Worm (Caenorhabditis elegans) whole organism, L2 larva: ENCODE data around the gene C31E10.5.
A peak's percentile ranks its signal among the peaks of the same experiment; 100 is the strongest.

Source experiments
- C34F6.9 ChIP-seq: fragments of 150-350 bp; optimal IDR thresholded peaks from 2 replicates; lab custom pipeline; 2014; ENCODE audit warnings: missing biosample characterization, missing genetic modification characterization
- F13H6.1 ChIP-seq: sonication (generic microtip); optimal IDR thresholded peaks from 2 replicates; lab custom pipeline; 2016; ENCODE audit warnings: missing genetic modification characterization, missing compliant biosample characterization
- R02D3.7 ChIP-seq: fragments of 150-350 bp; optimal IDR thresholded peaks from 2 replicates; lab custom pipeline; 2014; ENCODE audit warnings: missing biosample characterization, missing genetic modification characterization
- Y55F3AM.14 ChIP-seq: fragments of 200-800 bp; sonication (Bioruptor generic); optimal IDR thresholded peaks from 2 replicates; lab custom pipeline; 2018; ENCODE audit warnings: mild to moderate bottlenecking, missing genetic modification characterization, missing compliant biosample characterization
- ZK546.5 ChIP-seq: sonication (generic microtip); optimal IDR thresholded peaks from 2 replicates; lab custom pipeline; 2017; ENCODE audit warnings: missing biosample characterization, missing genetic modification characterization
- alr-1 ChIP-seq: fragments of 150-350 bp; optimal IDR thresholded peaks from 2 replicates; lab custom pipeline; 2014; ENCODE audit warnings: missing biosample characterization, missing genetic modification characterization
- aly-2 ChIP-seq: fragments of 150-350 bp; optimal IDR thresholded peaks from 2 replicates; lab custom pipeline; 2014; ENCODE audit warnings: missing biosample characterization, missing genetic modification characterization
- ama-1 ChIP-seq: fragments of 150-350 bp; optimal IDR thresholded peaks from 2 replicates; lab custom pipeline; 2018; ENCODE audit warnings: inconsistent platforms
- blmp-1 ChIP-seq: sonication (generic microtip); optimal IDR thresholded peaks from 2 replicates; lab custom pipeline; 2017; ENCODE audit warnings: missing genetic modification characterization, mild to moderate bottlenecking, missing compliant biosample characterization, antibody characterized with exemption, moderate library complexity; ENCODE audit not compliant: insufficient read depth
- ceh-16 ChIP-seq: fragments of 150-350 bp; optimal IDR thresholded peaks from 2 replicates; lab custom pipeline; 2014; ENCODE audit warnings: missing biosample characterization, missing genetic modification characterization
- ceh-82 ChIP-seq: fragments of 150-350 bp; optimal IDR thresholded peaks from 2 replicates; lab custom pipeline; 2014; ENCODE audit warnings: missing biosample characterization, missing genetic modification characterization
- crh-2 ChIP-seq: sonication (generic microtip); optimal IDR thresholded peaks from 2 replicates; lab custom pipeline; 2017; ENCODE audit warnings: missing biosample characterization, missing genetic modification characterization
- dmd-4 ChIP-seq: sonication (generic microtip); optimal IDR thresholded peaks from 2 replicates; lab custom pipeline; 2017; ENCODE audit warnings: missing biosample characterization, missing genetic modification characterization
- egl-27 ChIP-seq: sonication (generic microtip); optimal IDR thresholded peaks from 3 replicates; lab custom pipeline; 2017; ENCODE audit warnings: missing biosample characterization, missing genetic modification reagents, missing genetic modification characterization
- elt-1 ChIP-seq: fragments of 150-350 bp; optimal IDR thresholded peaks from 2 replicates; lab custom pipeline; 2014; ENCODE audit warnings: missing biosample characterization, missing genetic modification characterization
- elt-3 ChIP-seq: sonication (generic microtip); optimal IDR thresholded peaks from 2 replicates; lab custom pipeline; 2017; ENCODE audit warnings: missing biosample characterization, missing genetic modification characterization
- fos-1 ChIP-seq: fragments of 150-350 bp; optimal IDR thresholded peaks from 2 replicates; lab custom pipeline; 2014; ENCODE audit warnings: missing biosample characterization, missing genetic modification characterization
- gmeb-1 ChIP-seq: fragments of 150-350 bp; optimal IDR thresholded peaks from 2 replicates; lab custom pipeline; 2014; ENCODE audit warnings: missing biosample characterization, missing genetic modification characterization
- lin-11 ChIP-seq: fragments of 150-350 bp; sonication (generic microtip); optimal IDR thresholded peaks from 2 replicates; lab custom pipeline; 2014; ENCODE audit warnings: missing biosample characterization, missing genetic modification characterization, inconsistent platforms, mixed read lengths
- lin-13 ChIP-seq: fragments of 150-350 bp; optimal IDR thresholded peaks from 2 replicates; lab custom pipeline; 2014; ENCODE audit warnings: missing biosample characterization, missing genetic modification reagents, missing genetic modification characterization
- lin-39 ChIP-seq: fragments of 150-350 bp; optimal IDR thresholded peaks from 2 replicates; lab custom pipeline; 2014; ENCODE audit warnings: missing biosample characterization, missing genetic modification reagents, missing genetic modification characterization
- lsy-2 ChIP-seq, 2 experiments: fragments of 150-350 bp in 1 of 2; sonication (generic microtip) in 1 of 2; optimal IDR thresholded peaks; 2 replicates each; lab custom pipeline; 2014 to 2017; ENCODE audit warnings: missing biosample characterization in 2 of 2, missing genetic modification characterization in 2 of 2
- mab-5 ChIP-seq: fragments of 150-350 bp; optimal IDR thresholded peaks from 2 replicates; lab custom pipeline; 2014; ENCODE audit warnings: missing biosample characterization, missing genetic modification characterization
- mbf-1 ChIP-seq: sonication (generic microtip); optimal IDR thresholded peaks from 2 replicates; lab custom pipeline; 2017; ENCODE audit warnings: missing biosample characterization, missing genetic modification characterization
- mdl-1 ChIP-seq, 2 experiments: fragments of 150-350 bp in 1 of 2; sonication (generic microtip) in 1 of 2; optimal IDR thresholded peaks; 2 replicates each; lab custom pipeline; 2017; ENCODE audit warnings: missing biosample characterization in 2 of 2, missing genetic modification characterization in 2 of 2
- nhr-10 ChIP-seq: sonication (generic microtip); optimal IDR thresholded peaks from 2 replicates; lab custom pipeline; 2017; ENCODE audit warnings: missing biosample characterization, missing genetic modification characterization
- nhr-11 ChIP-seq: fragments of 150-350 bp; optimal IDR thresholded peaks from 2 replicates; lab custom pipeline; 2014; ENCODE audit warnings: missing biosample characterization, missing genetic modification characterization
- nhr-12 ChIP-seq: fragments of 150-350 bp; optimal IDR thresholded peaks from 2 replicates; lab custom pipeline; 2014; ENCODE audit warnings: missing biosample characterization, missing genetic modification characterization
- nhr-129 ChIP-seq: fragments of 150-350 bp; optimal IDR thresholded peaks from 2 replicates; lab custom pipeline; 2014; ENCODE audit warnings: missing biosample characterization, missing genetic modification characterization
- nhr-21 ChIP-seq: fragments of 150-350 bp; optimal IDR thresholded peaks from 2 replicates; lab custom pipeline; 2014; ENCODE audit warnings: missing biosample characterization, missing genetic modification characterization
- nhr-23 ChIP-seq: fragments of 150-350 bp; optimal IDR thresholded peaks from 2 replicates; lab custom pipeline; 2014; ENCODE audit warnings: missing biosample characterization, missing genetic modification reagents, missing genetic modification characterization
- nhr-237 ChIP-seq: fragments of 150-350 bp; optimal IDR thresholded peaks from 2 replicates; lab custom pipeline; 2014; ENCODE audit warnings: missing biosample characterization, missing genetic modification characterization
- nhr-25 ChIP-seq: fragments of 150-350 bp; sonication (generic microtip); optimal IDR thresholded peaks from 3 replicates; lab custom pipeline; 2014; ENCODE audit warnings: missing biosample characterization, missing genetic modification characterization
- nhr-6 ChIP-seq: fragments of 150-350 bp; optimal IDR thresholded peaks from 2 replicates; lab custom pipeline; 2014; ENCODE audit warnings: missing biosample characterization, missing genetic modification characterization
- nhr-77 ChIP-seq: fragments of 150-350 bp; optimal IDR thresholded peaks from 2 replicates; lab custom pipeline; 2014; ENCODE audit warnings: missing biosample characterization, missing genetic modification characterization
- peb-1 ChIP-seq: fragments of 150-350 bp; optimal IDR thresholded peaks from 2 replicates; lab custom pipeline; 2014; ENCODE audit warnings: missing biosample characterization, missing genetic modification characterization
- sem-4 ChIP-seq: fragments of 150-350 bp; optimal IDR thresholded peaks from 2 replicates; lab custom pipeline; 2014; ENCODE audit warnings: missing biosample characterization, missing genetic modification reagents, missing genetic modification characterization
- skn-1 ChIP-seq: sonication (generic microtip); optimal IDR thresholded peaks from 2 replicates; lab custom pipeline; 2017; ENCODE audit warnings: missing biosample characterization, missing genetic modification characterization
- sma-3 ChIP-seq: sonication (generic microtip); optimal IDR thresholded peaks from 2 replicates; lab custom pipeline; 2016; ENCODE audit warnings: missing genetic modification reagents, missing genetic modification characterization, missing compliant biosample characterization
- sma-9 ChIP-seq, 2 experiments: fragments of 150-350 bp in 1 of 2; sonication (generic microtip) in 1 of 2; optimal IDR thresholded peaks; 2 replicates each; lab custom pipeline; 2014 to 2016; ENCODE audit warnings: missing genetic modification characterization in 2 of 2, mild to moderate bottlenecking in 1 of 2, missing biosample characterization in 1 of 2, missing compliant biosample characterization in 1 of 2, missing genetic modification reagents in 1 of 2, moderate library complexity in 1 of 2
- snpc-4 ChIP-seq: fragments of 150-350 bp; optimal IDR thresholded peaks from 2 replicates; lab custom pipeline; 2014; ENCODE audit warnings: missing biosample characterization, missing genetic modification characterization
- unc-39 ChIP-seq: fragments of 150-350 bp; optimal IDR thresholded peaks from 2 replicates; lab custom pipeline; 2014; ENCODE audit warnings: missing biosample characterization, missing genetic modification characterization
- unc-55 ChIP-seq: fragments of 150-350 bp; sonication (generic microtip); optimal IDR thresholded peaks from 3 replicates; lab custom pipeline; 2014; ENCODE audit warnings: missing biosample characterization, missing genetic modification reagents, missing genetic modification characterization
- unc-62 ChIP-seq: fragments of 150-350 bp; optimal IDR thresholded peaks from 2 replicates; lab custom pipeline; 2014; ENCODE audit warnings: missing biosample characterization, missing genetic modification reagents, missing genetic modification characterization
- zag-1 ChIP-seq: fragments of 150-350 bp; optimal IDR thresholded peaks from 2 replicates; lab custom pipeline; 2014; ENCODE audit warnings: missing biosample characterization, missing genetic modification characterization
- ztf-1 ChIP-seq: fragments of 200-800 bp; sonication (Bioruptor generic); conservative IDR thresholded peaks from 2 replicates; pipeline ENCODE4 v1.3.6; 2022; ENCODE audit warnings: missing genetic modification characterization, missing compliant biosample characterization
- ztf-11 ChIP-seq: sonication (generic microtip); optimal IDR thresholded peaks from 2 replicates; lab custom pipeline; 2017; ENCODE audit warnings: missing biosample characterization, missing genetic modification characterization
- ztf-4 ChIP-seq: fragments of 150-350 bp; optimal IDR thresholded peaks from 2 replicates; lab custom pipeline; 2014; ENCODE audit warnings: missing biosample characterization, missing genetic modification characterization

C31E10.5 gene

ce11 chrX:14001494-14001974, 5.9 kb upstream of the C31E10.5 start, which contains the start of gene cytb-5.1:
TSS of gene cytb-5.1 (plus strand) at chrX:14001924.
- TF ChIP-seq blmp-1 (tag; lab: Kevin White, UChicago) = no peak
- TF ChIP-seq ztf-11 (tag; lab: Kevin White, UChicago) = no peak
- no peak for TF ChIP-seq lin-39
- TF ChIP-seq mbf-1 (tag; lab: Kevin White, UChicago) = no peak
- TF ChIP-seq nhr-11 (tag; lab: Kevin White, UChicago) = no peak
- TF ChIP-seq ztf-4 (tag; lab: Kevin White, UChicago) = no peak
- no peak for TF ChIP-seq mdl-1 (tag; optimal IDR thresholded peaks at IDR 0.05; lab: Kevin White, UChicago)
- no peak for TF ChIP-seq nhr-10 (tag; lab: Kevin White, UChicago)
- no peak for TF ChIP-seq aly-2 (tag; lab: Kevin White, UChicago)
- TF ChIP-seq zag-1 = no peak
- TF ChIP-seq unc-62 (GFP tag; lab: Kevin White, UChicago) = no peak
- peak; percentile 71 for TF ChIP-seq nhr-129 (tag; lab: Kevin White, UChicago)
- TF ChIP-seq sem-4 = no peak
- no peak for TF ChIP-seq egl-27 (tag; lab: Kevin White, UChicago)
- TF ChIP-seq sma-3 = peak; percentile 46
- peak; percentile 65 for TF ChIP-seq F13H6.1 (tag; lab: Kevin White, UChicago)
- TF ChIP-seq dmd-4 = no peak
- TF ChIP-seq nhr-25 = peak; percentile 7
- TF ChIP-seq Y55F3AM.14 = no peak
- no peak for TF ChIP-seq lin-11 (tag; lab: Kevin White, UChicago)
- no peak for TF ChIP-seq elt-3
- TF ChIP-seq ZK546.5 = no peak
- no peak for TF ChIP-seq elt-1 (tag; lab: Kevin White, UChicago)
- TF ChIP-seq nhr-237 = no peak
- TF ChIP-seq ama-1 (lab: Kevin White, UChicago) = no peak
- TF ChIP-seq nhr-6 (tag; lab: Kevin White, UChicago) = no peak
- peak; percentile 6 for TF ChIP-seq crh-2 (tag; lab: Kevin White, UChicago)
- no peak for TF ChIP-seq R02D3.7 (tag; lab: Kevin White, UChicago)
- no peak for TF ChIP-seq nhr-77 (tag; lab: Kevin White, UChicago)
- TF ChIP-seq nhr-23 (tag; lab: Kevin White, UChicago) = no peak
- no peak for TF ChIP-seq ceh-82 (tag; lab: Kevin White, UChicago)
- no peak for TF ChIP-seq alr-1
- no peak for TF ChIP-seq lsy-2 (tag; optimal IDR thresholded peaks at IDR 0.05; lab: Kevin White, UChicago)
- no peak for TF ChIP-seq ztf-1 (GFP tag; lab: Robert Waterston, UW)
- TF ChIP-seq unc-39 (tag; lab: Kevin White, UChicago) = no peak
- TF ChIP-seq gmeb-1 (tag; lab: Kevin White, UChicago) = peak; percentile 11
- no peak for TF ChIP-seq ceh-16 (tag; lab: Kevin White, UChicago)
- TF ChIP-seq C34F6.9 (tag; lab: Kevin White, UChicago) = no peak
- TF ChIP-seq unc-55 (GFP tag; lab: Kevin White, UChicago) = no peak
- peak; percentile 44 for TF ChIP-seq fos-1 (tag; lab: Kevin White, UChicago)
- no peak for TF ChIP-seq skn-1
- no peak for TF ChIP-seq nhr-21
- TF ChIP-seq sma-9 (GFP tag; optimal IDR thresholded peaks at IDR 0.05; lab: Kevin White, UChicago) = peak; percentile 81
- no peak for TF ChIP-seq sma-9 (tag; optimal IDR thresholded peaks at IDR 0.05; lab: Kevin White, UChicago)
- no peak for TF ChIP-seq nhr-12
- no peak for TF ChIP-seq mab-5 (tag; lab: Kevin White, UChicago)
- TF ChIP-seq snpc-4 (tag; lab: Kevin White, UChicago) = no peak
- TF ChIP-seq lin-13 (GFP tag; lab: Kevin White, UChicago) = no peak
- TF ChIP-seq peb-1 (tag; lab: Kevin White, UChicago) = no peak
